Fruit fly (Drosophila melanogaster) whole organism, embryonic: ENCODE results near the gene Muc91C.

Experiments used
- Asciz ChIP-seq: fragments of 200-800 bp; sonication (Bioruptor generic); optimal IDR thresholded peaks from 2 replicates; lab custom pipeline; 2017; ENCODE audit warnings: missing biosample characterization, mild to moderate bottlenecking, missing genetic modification characterization, missing genetic modification reagents
- B-H1 ChIP-seq: fragments of 200-800 bp; sonication (Bioruptor generic); IDR thresholded peaks from 3 replicates; pipeline ENCODE4 v1.3.6; 2022; ENCODE audit warnings: missing biosample characterization, missing genetic modification characterization
- CG1024 ChIP-seq: fragments of 200-800 bp; sonication (Bioruptor generic); IDR thresholded peaks from 2 replicates; pipeline ENCODE4 v1.3.6; 2022; ENCODE audit warnings: missing biosample characterization, missing genetic modification characterization
- CG10366 ChIP-seq: fragments of 200-800 bp; sonication (Bioruptor generic); IDR thresholded peaks from 2 replicates; pipeline ENCODE4 v1.3.6; 2022; ENCODE audit warnings: missing biosample characterization, missing genetic modification characterization
- CG10431 ChIP-seq: fragments of 200-800 bp; sonication (Bioruptor generic); optimal IDR thresholded peaks from 3 replicates; lab custom pipeline; 2018; ENCODE audit warnings: missing biosample characterization, mild to moderate bottlenecking, missing genetic modification characterization
- CG10543 ChIP-seq: fragments of 200-800 bp; sonication (Bioruptor generic); optimal IDR thresholded peaks from 3 replicates; lab custom pipeline; 2017; ENCODE audit warnings: missing biosample characterization, mild to moderate bottlenecking, missing genetic modification characterization, moderate library complexity
- CG10654 ChIP-seq: fragments of 200-800 bp; sonication (Bioruptor generic); optimal IDR thresholded peaks from 2 replicates; lab custom pipeline; 2016; ENCODE audit warnings: missing biosample characterization, missing genetic modification characterization
- CG11696 ChIP-seq: fragments of 200-800 bp; sonication (Bioruptor generic); IDR thresholded peaks from 2 replicates; pipeline ENCODE4 v1.3.6; 2022; ENCODE audit warnings: missing biosample characterization, missing genetic modification characterization
- CG12299 ChIP-seq: fragments of 200-800 bp; sonication (Bioruptor generic); optimal IDR thresholded peaks from 2 replicates; lab custom pipeline; 2018; ENCODE audit warnings: missing biosample characterization, mild to moderate bottlenecking, missing genetic modification characterization
- CG17802 ChIP-seq: fragments of 200-800 bp; sonication (Bioruptor generic); optimal IDR thresholded peaks from 2 replicates; lab custom pipeline; 2018; ENCODE audit warnings: missing biosample characterization, mild to moderate bottlenecking, missing genetic modification characterization, moderate library complexity
- CG1792 ChIP-seq: fragments of 200-800 bp; sonication (Bioruptor generic); optimal IDR thresholded peaks from 2 replicates; lab custom pipeline; 2016; ENCODE audit warnings: missing biosample characterization, missing genetic modification characterization
- CG18619 ChIP-seq: fragments of 200-800 bp; sonication (Bioruptor generic); optimal IDR thresholded peaks from 3 replicates; lab custom pipeline; 2017; ENCODE audit warnings: missing biosample characterization, mild to moderate bottlenecking, missing genetic modification characterization
- CG2875 ChIP-seq: fragments of 200-800 bp; sonication (Bioruptor generic); optimal IDR thresholded peaks from 2 replicates; lab custom pipeline; 2017; ENCODE audit warnings: missing biosample characterization, mild to moderate bottlenecking, missing genetic modification characterization, missing genetic modification reagents
- CG4360 ChIP-seq: fragments of 200-800 bp; sonication (Bioruptor generic); IDR thresholded peaks from 2 replicates; pipeline ENCODE4 v1.3.6; 2022; ENCODE audit warnings: missing biosample characterization, missing genetic modification characterization
- CG6854 ChIP-seq: fragments of 200-800 bp; sonication (Bioruptor generic); optimal IDR thresholded peaks from 3 replicates; lab custom pipeline; 2017; ENCODE audit warnings: missing biosample characterization, mild to moderate bottlenecking, missing genetic modification characterization
- CG7786 ChIP-seq: fragments of 200-800 bp; sonication (Bioruptor generic); optimal IDR thresholded peaks from 2 replicates; lab custom pipeline; 2016; ENCODE audit warnings: missing biosample characterization, missing genetic modification characterization
- CG7839 ChIP-seq: fragments of 200-800 bp; sonication (Bioruptor generic); optimal IDR thresholded peaks from 3 replicates; lab custom pipeline; 2018; ENCODE audit warnings: missing biosample characterization, mild to moderate bottlenecking, missing genetic modification characterization, moderate library complexity
- CG7963 ChIP-seq: fragments of 200-800 bp; sonication (Bioruptor generic); IDR thresholded peaks from 3 replicates; pipeline ENCODE4 v1.3.6; 2022; ENCODE audit warnings: missing biosample characterization, missing genetic modification characterization; ENCODE audit not compliant: partially characterized antibody
- CTCF ChIP-seq: fragments of 200-800 bp; sonication (Bioruptor generic); optimal IDR thresholded peaks from 2 replicates; lab custom pipeline; 2017; ENCODE audit warnings: missing biosample characterization, mild to moderate bottlenecking, missing genetic modification characterization, moderate library complexity
- Doc3 ChIP-seq: fragments of 200-800 bp; sonication (Bioruptor generic); IDR thresholded peaks from 3 replicates; pipeline ENCODE4 v1.3.6; 2022; ENCODE audit warnings: missing biosample characterization, missing genetic modification characterization; ENCODE audit not compliant: partially characterized antibody
- Dref ChIP-seq: fragments of 200-800 bp; sonication (Bioruptor generic); IDR thresholded peaks from 2 replicates; pipeline ENCODE4 v1.3.6; 2022; ENCODE audit warnings: missing biosample characterization, missing genetic modification characterization
- Fer1 ChIP-seq: fragments of 200-800 bp; sonication (Bioruptor generic); optimal IDR thresholded peaks from 2 replicates; lab custom pipeline; 2017; ENCODE audit warnings: missing biosample characterization, mild to moderate bottlenecking, missing genetic modification characterization
- GATAe ChIP-seq: fragments of 200-800 bp; sonication (Bioruptor generic); conservative IDR thresholded peaks from 2 replicates; pipeline ENCODE4 v1.3.6; 2022; ENCODE audit warnings: missing biosample characterization, missing genetic modification characterization
- Gug ChIP-seq: fragments of 200-800 bp; sonication (Bioruptor generic); IDR thresholded peaks from 4 replicates; pipeline ENCODE4 v1.3.6; 2022; ENCODE audit warnings: missing biosample characterization, missing genetic modification characterization
- HLH4C ChIP-seq: fragments of 200-800 bp; sonication (Bioruptor generic); IDR thresholded peaks from 3 replicates; pipeline ENCODE4 v1.3.6; 2022; ENCODE audit warnings: missing biosample characterization, missing genetic modification characterization; ENCODE audit not compliant: partially characterized antibody
- Hey ChIP-seq: fragments of 200-800 bp; sonication (Bioruptor generic); optimal IDR thresholded peaks from 3 replicates; lab custom pipeline; 2018; ENCODE audit warnings: missing biosample characterization, mild to moderate bottlenecking, missing genetic modification characterization
- Hr3 ChIP-seq: fragments of 200-800 bp; sonication (Bioruptor generic); optimal IDR thresholded peaks from 3 replicates; lab custom pipeline; 2016; ENCODE audit warnings: missing biosample characterization, missing genetic modification characterization
- MESR4 ChIP-seq: fragments of 200-800 bp; sonication (Bioruptor generic); optimal IDR thresholded peaks from 2 replicates; lab custom pipeline; 2018; ENCODE audit warnings: missing biosample characterization, mild to moderate bottlenecking, missing genetic modification characterization, moderate library complexity
- Myb ChIP-seq: fragments of 200-800 bp; sonication (Bioruptor generic); optimal IDR thresholded peaks from 2 replicates; lab custom pipeline; 2016; ENCODE audit warnings: missing biosample characterization, missing genetic modification characterization
- NFAT ChIP-seq: fragments of 200-800 bp; sonication (Bioruptor generic); IDR thresholded peaks from 2 replicates; pipeline ENCODE4 v1.3.6; 2022; ENCODE audit warnings: missing biosample characterization, missing genetic modification characterization
- NK7.1 ChIP-seq: fragments of 200-800 bp; sonication (Bioruptor generic); optimal IDR thresholded peaks from 3 replicates; lab custom pipeline; 2016; ENCODE audit warnings: missing biosample characterization, missing genetic modification characterization
- Nf-YB ChIP-seq: fragments of 200-800 bp; sonication (Bioruptor generic); optimal IDR thresholded peaks from 3 replicates; lab custom pipeline; 2019; ENCODE audit warnings: missing biosample characterization, mild to moderate bottlenecking, missing genetic modification characterization, moderate library complexity
- Opbp ChIP-seq: fragments of 200-800 bp; sonication (Bioruptor generic); IDR thresholded peaks from 3 replicates; pipeline ENCODE4 v1.3.6; 2022; ENCODE audit warnings: missing biosample characterization, missing genetic modification characterization; ENCODE audit not compliant: partially characterized antibody
- ac ChIP-seq: fragments of 200-800 bp; sonication (Bioruptor generic); optimal IDR thresholded peaks from 3 replicates; lab custom pipeline; 2017; ENCODE audit warnings: missing biosample characterization, mild to moderate bottlenecking, missing genetic modification characterization
- bab2 ChIP-seq: fragments of 200-800 bp; sonication (Bioruptor generic); optimal IDR thresholded peaks from 2 replicates; lab custom pipeline; 2016; ENCODE audit warnings: missing biosample characterization, missing genetic modification characterization
- crol ChIP-seq: fragments of 200-800 bp; sonication (Bioruptor generic); IDR thresholded peaks from 2 replicates; pipeline ENCODE4 v1.3.6; 2022; ENCODE audit warnings: missing biosample characterization, missing genetic modification characterization
- grau ChIP-seq: fragments of 200-800 bp; optimal IDR thresholded peaks from 3 replicates; lab custom pipeline; 2019; ENCODE audit warnings: missing biosample characterization, mild to moderate bottlenecking, missing genetic modification characterization, moderate library complexity
- insv ChIP-seq, 2 experiments: fragments of 200-800 bp; sonication (Bioruptor generic); optimal IDR thresholded peaks; 3 replicates each; lab custom pipeline; 2016 to 2018; ENCODE audit warnings: missing biosample characterization in 2 of 2, missing genetic modification characterization in 2 of 2
- lilli ChIP-seq: fragments of 200-800 bp; sonication (Bioruptor generic); optimal IDR thresholded peaks from 3 replicates; lab custom pipeline; 2016; ENCODE audit warnings: missing biosample characterization, missing genetic modification characterization
- lola ChIP-seq, 3 experiments: fragments of >200 bp in 2 of 3; fragments of 200-800 bp in 1 of 3; sonication (Bioruptor generic) in 1 of 3; optimal IDR thresholded peaks; 2 replicates each; lab custom pipeline; 2017 to 2019; ENCODE audit warnings: missing biosample characterization in 3 of 3, missing genetic modification characterization in 3 of 3, mild to moderate bottlenecking in 1 of 3, moderate library complexity in 1 of 3
- maf-S ChIP-seq: fragments of 200-800 bp; sonication (Bioruptor generic); optimal IDR thresholded peaks from 2 replicates; lab custom pipeline; 2016; ENCODE audit warnings: missing biosample characterization, missing genetic modification characterization
- nom ChIP-seq: fragments of 200-800 bp; sonication (Bioruptor generic); optimal IDR thresholded peaks from 2 replicates; lab custom pipeline; 2017; ENCODE audit warnings: missing biosample characterization, missing genetic modification characterization, mild to moderate bottlenecking, moderate library complexity, missing genetic modification reagents
- p53 ChIP-seq: fragments of 200-800 bp; sonication (Bioruptor generic); optimal IDR thresholded peaks from 2 replicates; lab custom pipeline; 2016; ENCODE audit warnings: missing biosample characterization, missing genetic modification characterization
- pum ChIP-seq: fragments of 200-800 bp; sonication (Bioruptor generic); optimal IDR thresholded peaks from 2 replicates; lab custom pipeline; 2016; ENCODE audit warnings: missing biosample characterization, missing genetic modification characterization
- shn ChIP-seq: fragments of 200-800 bp; sonication (Bioruptor generic); optimal IDR thresholded peaks from 3 replicates; lab custom pipeline; 2016; ENCODE audit warnings: missing biosample characterization, missing genetic modification characterization
- slbo ChIP-seq: fragments of 200-800 bp; sonication (Bioruptor generic); IDR thresholded peaks from 2 replicates; pipeline ENCODE4 v1.3.6; 2022; ENCODE audit warnings: missing biosample characterization, missing genetic modification characterization
- sug ChIP-seq: fragments of 200-800 bp; optimal IDR thresholded peaks from 2 replicates; lab custom pipeline; 2019; ENCODE audit warnings: missing biosample characterization, mild to moderate bottlenecking, missing genetic modification characterization, moderate library complexity
- tio ChIP-seq: fragments of 200-800 bp; sonication (Bioruptor generic); optimal IDR thresholded peaks from 2 replicates; lab custom pipeline; 2017; ENCODE audit warnings: missing biosample characterization, missing genetic modification characterization, inconsistent platforms
- vnd ChIP-seq: fragments of 200-800 bp; sonication (Bioruptor generic); IDR thresholded peaks from 3 replicates; pipeline ENCODE4 v1.3.6; 2022; ENCODE audit warnings: missing biosample characterization, missing genetic modification characterization; ENCODE audit not compliant: partially characterized antibody

Gene Muc91C

DNA sequence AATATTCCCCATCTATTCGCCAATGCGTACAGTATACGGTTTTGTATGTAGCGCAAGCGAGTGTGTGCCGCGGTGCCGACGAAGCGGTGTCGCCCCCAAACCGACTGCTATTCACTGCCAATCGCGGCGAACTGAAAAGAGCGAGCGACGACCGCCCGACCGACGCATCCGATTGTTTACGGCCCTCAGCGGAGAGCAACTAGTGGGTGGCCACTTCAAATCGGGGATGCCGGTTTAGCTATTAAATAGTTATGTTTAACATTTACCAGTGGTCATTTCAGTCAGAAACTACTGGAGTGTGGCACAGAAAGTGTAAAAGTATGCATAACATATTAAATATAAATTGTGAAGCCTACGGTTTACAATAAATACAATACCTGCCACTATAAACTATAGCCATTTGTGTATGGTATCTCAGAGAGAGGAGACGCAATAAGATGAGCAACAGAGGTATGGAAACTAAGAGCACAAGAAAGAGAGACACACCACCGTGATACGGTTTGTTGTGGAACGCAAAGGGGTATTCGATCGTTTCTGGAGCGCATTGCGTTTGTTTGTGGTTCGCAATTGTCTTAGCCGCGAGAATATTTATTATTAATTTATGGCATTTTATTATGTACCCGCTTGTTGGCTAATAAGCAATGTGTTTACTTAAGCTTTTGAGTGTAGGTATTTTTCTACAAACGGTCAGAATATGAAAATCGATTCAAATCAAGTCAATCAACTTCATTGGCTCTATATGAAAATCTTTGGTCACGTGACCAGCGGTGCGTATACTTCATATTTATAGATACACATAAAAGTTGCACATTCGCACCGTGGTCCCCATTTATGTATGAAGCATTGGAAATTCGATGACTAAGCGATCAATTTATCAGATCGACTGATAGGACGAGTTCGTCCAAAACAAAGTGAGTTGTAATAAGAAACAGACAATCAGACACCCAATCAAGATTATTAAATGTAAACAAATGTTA, 47.7 kb upstream of the Muc91C start (continued):
- TF ChIP-seq bab2 = no peak
- no peak for TF ChIP-seq Gug (GFP tag; lab: Robert Waterston, UW)
- TF ChIP-seq CG11696 (GFP tag; lab: Robert Waterston, UW) = no peak
- no peak for TF ChIP-seq maf-S (GFP tag; lab: Kevin White, UChicago)
- TF ChIP-seq CG7839 (tag; lab: Kevin White, UChicago) = no peak
- no peak for TF ChIP-seq CG10431 (GFP tag; lab: Kevin White, UChicago)
- TF ChIP-seq GATAe (GFP tag; lab: Robert Waterston, UW) = no peak
- peak; percentile 30; the same call in 1 of the 2 replicates for TF ChIP-seq NFAT
- TF ChIP-seq NK7.1 = no peak
- TF ChIP-seq CG10366 = no peak
- peak; percentile 25 for TF ChIP-seq CG6854 (GFP tag; lab: Kevin White, UChicago)
- no peak for TF ChIP-seq ac
- no peak for TF ChIP-seq shn (GFP tag; lab: Kevin White, UChicago)
- TF ChIP-seq crol (GFP tag; lab: Robert Waterston, UW) = no peak
- peak; percentile 52 for TF ChIP-seq Nf-YB (GFP tag; lab: Kevin White, UChicago)
- TF ChIP-seq tio (GFP tag; lab: Kevin White, UChicago) = no peak
- TF ChIP-seq slbo (GFP tag; lab: Robert Waterston, UW) = 0 out of 2 replicates have a peak, but pooled peaks have one; percentile 15
- TF ChIP-seq CG18619 (GFP tag; lab: Kevin White, UChicago) = no peak
- no peak for TF ChIP-seq CG1792 (GFP tag; lab: Kevin White, UChicago)
- TF ChIP-seq pum (GFP tag; lab: Kevin White, UChicago) = no peak
- TF ChIP-seq sug (tag; lab: Kevin White, UChicago) = peak; percentile 53
- TF ChIP-seq insv (GFP tag; optimal IDR thresholded peaks at IDR 0.05; lab: Kevin White, UChicago) = no peak
- no peak for TF ChIP-seq CTCF (GFP tag; lab: Kevin White, UChicago)
- no peak for TF ChIP-seq Doc3
- no peak for TF ChIP-seq MESR4 (GFP tag; lab: Kevin White, UChicago)
- TF ChIP-seq Fer1 = peak; percentile 25
- no peak for TF ChIP-seq vnd (GFP tag; lab: Robert Waterston, UW)
- no peak for TF ChIP-seq CG17802 (tag; lab: Kevin White, UChicago)
- TF ChIP-seq HLH4C (GFP tag; lab: Robert Waterston, UW) = no peak
- TF ChIP-seq CG4360 (GFP tag; lab: Robert Waterston, UW) = no peak
- TF ChIP-seq Hey (tag; lab: Kevin White, UChicago) = no peak
- TF ChIP-seq p53 (GFP tag; lab: Kevin White, UChicago) = no peak
- TF ChIP-seq Dref = 0 out of 2 replicates have a peak, but pooled peaks have one; percentile 27
- no peak for TF ChIP-seq grau (tag; lab: Kevin White, UChicago)
- TF ChIP-seq lilli (GFP tag; lab: Kevin White, UChicago) = no peak
- no peak for TF ChIP-seq Myb (GFP tag; lab: Kevin White, UChicago)
- TF ChIP-seq Hr3 (GFP tag; lab: Kevin White, UChicago) = no peak
- no peak for TF ChIP-seq CG12299 (tag; lab: Kevin White, UChicago)
- peak; percentile 28 for TF ChIP-seq nom (GFP tag; lab: Kevin White, UChicago)
- TF ChIP-seq Asciz = no peak
- TF ChIP-seq Opbp (GFP tag; lab: Robert Waterston, UW) = peak; percentile 46; the same call in 2 of the 3 replicates
- TF ChIP-seq lola (GFP tag; optimal IDR thresholded peaks at IDR 0.05; lab: Kevin White, UChicago) = no peak
- no peak for TF ChIP-seq CG7786
- peak; percentile 70 for TF ChIP-seq CG10543
- TF ChIP-seq CG7963 (GFP tag; lab: Robert Waterston, UW) = peak; percentile 15; the same call in 1 of the 3 replicates
- TF ChIP-seq CG1024 = no peak
- TF ChIP-seq CG2875 = no peak
- no peak for TF ChIP-seq B-H1 (GFP tag; lab: Robert Waterston, UW)
- no peak for TF ChIP-seq CG10654 (GFP tag; lab: Kevin White, UChicago)
